Worm (Caenorhabditis elegans): ENCODE data around the gene col-41.

The col-41 gene

DNA sequence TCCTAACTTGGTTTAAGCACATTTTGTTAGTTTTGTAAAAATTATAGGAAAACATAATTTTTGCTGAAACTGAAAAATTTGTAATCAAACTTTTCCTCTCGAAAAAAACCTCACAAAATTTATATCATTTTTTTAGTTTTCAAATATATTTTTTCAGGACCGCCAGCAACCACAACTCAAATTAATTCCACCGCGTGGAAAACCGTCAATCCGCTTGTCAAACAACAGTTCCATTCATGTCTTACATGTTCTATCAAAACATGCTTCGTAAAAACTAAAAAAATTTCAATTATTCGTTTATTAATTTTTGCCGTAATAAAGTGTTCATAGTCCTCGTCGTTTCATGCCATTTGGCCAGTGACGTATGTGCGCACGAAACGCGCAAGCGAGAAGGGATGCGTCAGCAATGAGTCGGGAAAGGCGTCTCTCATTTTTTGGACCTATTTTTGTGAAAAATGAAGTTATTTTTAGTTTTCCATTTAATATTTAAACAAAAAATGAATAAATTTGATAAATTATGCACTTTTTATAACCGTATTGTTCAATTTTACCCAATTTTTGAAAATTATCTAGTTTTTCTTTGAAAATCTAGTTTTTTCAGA is 2.9 kb downstream of the col-41 start, which contains the start of gene ucr-2.2 (continued):
- TF ChIP-seq egl-44 (GFP tag; IDR thresholded peaks at IDR 0.05) (no peak), madf-6 (GFP tag; IDR thresholded peaks at IDR 0.05) (no peak), ets-4 (GFP tag; optimal IDR thresholded peaks at IDR 0.05) (no peak), hmg-20 (GFP tag; IDR thresholded peaks at IDR 0.05) (0 out of 2 replicates have a peak, but pooled peaks have one; percentile 23), ztf-6 (GFP tag; IDR thresholded peaks at IDR 0.05) (no peak), nfya-1 (tag; optimal IDR thresholded peaks at IDR 0.05; ENCODE audit: borderline replicate concordance, insufficient read depth) (no peak), lsl-1 (GFP tag; optimal IDR thresholded peaks at IDR 0.05) (no peak), F22D6.2 (tag; optimal IDR thresholded peaks at IDR 0.05) (peak; percentile 30), B0019.2 (GFP tag; conservative IDR thresholded peaks at IDR 0.05) (no peak), attf-6 (GFP tag; IDR thresholded peaks at IDR 0.05) (no peak), lsy-27 (tag; optimal IDR thresholded peaks at IDR 0.05; ENCODE audit: borderline replicate concordance, insufficient read depth) (no peak), let-526 (GFP tag; IDR thresholded peaks at IDR 0.05) (no peak), hlh-12 (tag; optimal IDR thresholded peaks at IDR 0.05) (no peak), let-607 (tag; optimal IDR thresholded peaks at IDR 0.05) (peak; percentile 75 to 88), F57A8.1 (GFP tag; optimal IDR thresholded peaks at IDR 0.05) (no peak), F33H1.4 (GFP tag; IDR thresholded peaks at IDR 0.05) (no peak), ztf-25 (GFP tag; IDR thresholded peaks at IDR 0.05) (no peak), ceh-27 (GFP tag; optimal IDR thresholded peaks at IDR 0.05) (peak; percentile 65), nfyb-1 (GFP tag; IDR thresholded peaks at IDR 0.05) (no peak), nhr-80 (tag; optimal IDR thresholded peaks at IDR 0.05) (peak; percentile 87), ceh-58 (GFP tag; IDR thresholded peaks at IDR 0.05) (no peak)

- TF ChIP-seq egrh-3 (GFP tag; IDR thresholded peaks at IDR 0.05) (no peak), ztf-18 (tag; optimal IDR thresholded peaks at IDR 0.05) (no peak), snpc-4 (GFP tag; optimal IDR thresholded peaks at IDR 0.05) (no peak), snpc-4 (tag; optimal IDR thresholded peaks at IDR 0.05) (peak; percentile 39 to 93 (median 72))
Measured at ce11 chrX:15170958-15171357, 5.3 kb downstream of the col-41 start.

- TF ChIP-seq Y53G8AR.9 (GFP tag; conservative IDR thresholded peaks at IDR 0.05) (no peak), ceh-58 (GFP tag; IDR thresholded peaks at IDR 0.05) (no peak), F37B4.10 (GFP tag; IDR thresholded peaks at IDR 0.05) (no peak), snpc-3.4 (tag; optimal IDR thresholded peaks at IDR 0.05) (no peak), Y56A3A.18 (GFP tag; IDR thresholded peaks at IDR 0.05) (no peak), attf-3 (GFP tag; conservative IDR thresholded peaks at IDR 0.05) (no peak), lin-54 (GFP tag; optimal IDR thresholded peaks at IDR 0.05) (no peak), egl-18 (GFP tag; IDR thresholded peaks at IDR 0.05) (no peak), K11D2.4 (GFP tag; IDR thresholded peaks at IDR 0.05) (no peak), nhr-179 (tag; optimal IDR thresholded peaks at IDR 0.05) (no peak)
Measured at ce11 chrX:15168424-15168823, 7.9 kb downstream of the col-41 start, which contains the start of gene ocr-3. Gene ocr-3 (plus strand): TSS chrX:15168724.

- TF ChIP-seq attf-5 (GFP tag; optimal IDR thresholded peaks at IDR 0.05) (no peak), nhr-80 (tag; optimal IDR thresholded peaks at IDR 0.05) (peak; percentile 80)
Measured at ce11 chrX:15167692-15168091, 8.6 kb downstream of the col-41 start.

All from whole organism, young adult.